Worm (Caenorhabditis elegans): ENCODE results near the gene ZK856.18.

DNA sequence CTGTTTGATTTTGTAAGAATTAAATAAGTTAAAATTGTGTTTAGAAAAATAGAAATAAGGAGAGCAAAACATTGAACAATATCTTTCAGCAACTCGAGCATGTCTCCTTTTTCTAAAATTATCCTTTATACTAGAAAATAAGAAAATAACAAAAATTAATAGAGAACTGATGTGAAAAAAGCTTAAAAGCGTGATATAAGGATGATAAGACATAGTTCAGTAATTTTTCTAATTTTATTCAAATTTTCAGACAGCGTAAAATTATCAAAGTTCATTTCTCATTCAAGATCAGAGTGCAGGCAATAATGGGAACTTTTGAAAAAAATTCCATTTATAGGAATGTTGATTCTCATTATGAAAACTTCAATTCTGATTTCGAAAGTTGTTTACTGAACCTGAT lies 47.5 kb upstream of the ZK856.18 start, which contains the start of gene str-182:
- TF ChIP-seq unc-62 (GFP tag; optimal IDR thresholded peaks at IDR 0.05 in 1 of 2): no peak
- no peak for TF ChIP-seq unc-62 (tag; optimal IDR thresholded peaks at IDR 0.05)
- no peak for TF ChIP-seq dve-1 (tag; optimal IDR thresholded peaks at IDR 0.05; ENCODE audit: insufficient read depth)

Data from whole organism, L4 larva.